Worm (Caenorhabditis elegans): Measurements from ENCODE around the gene sqv-4.

DNA sequence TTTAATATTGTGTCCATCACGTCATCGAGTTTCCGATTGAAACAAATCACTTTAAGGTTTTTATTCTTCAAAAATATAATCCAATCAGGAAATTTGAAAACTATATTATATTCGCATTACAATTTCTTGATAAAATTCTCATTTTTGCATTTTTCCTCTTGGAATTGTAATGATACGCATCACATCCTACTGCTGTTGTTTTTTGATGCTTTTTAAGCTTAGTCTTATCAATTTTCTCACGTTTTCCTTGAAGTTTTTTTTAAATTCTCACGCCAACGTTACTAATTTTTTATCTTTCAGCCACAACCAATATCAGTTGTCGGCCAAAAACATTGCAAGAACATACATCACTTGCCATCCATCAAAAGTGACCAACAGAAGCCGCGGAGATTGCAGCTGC is 20.9 kb upstream of the sqv-4 start, which contains the start of gene gsp-1:
- TF ChIP-seq aly-1 (tag; optimal IDR thresholded peaks at IDR 0.05) (no peak), tbx-11 (GFP tag; IDR thresholded peaks at IDR 0.05) (no peak), scrt-1 (GFP tag; IDR thresholded peaks at IDR 0.05) (no peak), ama-1 (optimal IDR thresholded peaks at IDR 0.05) (no peak), hmbx-1 (tag; optimal IDR thresholded peaks at IDR 0.05) (no peak), hnd-1 (tag; optimal IDR thresholded peaks at IDR 0.05) (no peak), hmg-4 (GFP tag; optimal IDR thresholded peaks at IDR 0.05) (no peak), F13C5.2 (tag; optimal IDR thresholded peaks at IDR 0.05) (no peak), flt-1 (GFP tag; IDR thresholded peaks at IDR 0.05) (no peak), pes-1 (GFP tag; IDR thresholded peaks at IDR 0.05) (no peak)

Data from whole organism, early embryonic.